Worm (Caenorhabditis elegans) whole organism, L3 larva: ENCODE results near the gene cest-2.3.

Experiments used
- elt-3 ChIP-seq, 3 experiments: fragments of 150-350 bp in 1 of 3; sonication (generic microtip) in 2 of 3; optimal IDR thresholded peaks; 2 replicates in 2 of 3; 4 replicates in 1 of 3; lab custom pipeline; 2014 to 2017; ENCODE audit warnings: missing biosample characterization in 3 of 3, missing genetic modification characterization in 3 of 3
- lin-39 ChIP-seq: fragments of 150-350 bp; optimal IDR thresholded peaks from 2 replicates; lab custom pipeline; 2018; ENCODE audit warnings: missing biosample characterization, missing genetic modification reagents, missing genetic modification characterization
- skn-1 ChIP-seq: fragments of 150-350 bp; optimal IDR thresholded peaks from 2 replicates; lab custom pipeline; 2014; ENCODE audit warnings: missing biosample characterization, missing genetic modification characterization
- snpc-4 ChIP-seq: fragments of 150-350 bp; optimal IDR thresholded peaks from 2 replicates; lab custom pipeline; 2014; ENCODE audit warnings: missing biosample characterization, missing genetic modification characterization

ce11 chrV:14146199-14146598 lies 36.6 kb downstream of the cest-2.3 start, which contains the start of gene acs-10:
- no peak for TF ChIP-seq skn-1 (tag; lab: Kevin White, UChicago)
- no peak for TF ChIP-seq lin-39 (tag; lab: Kevin White, UChicago)
- no peak for TF ChIP-seq snpc-4 (tag; lab: Kevin White, UChicago)
- TF ChIP-seq elt-3 (tag; optimal IDR thresholded peaks at IDR 0.05; lab: Kevin White, UChicago) = no peak
